Worm (Caenorhabditis elegans) whole organism, early embryonic: ENCODE results near the gene F18A12.7.

Experiments used
- B0310.2 ChIP-seq: sonication (generic microtip); optimal IDR thresholded peaks from 2 replicates; lab custom pipeline; 2016; ENCODE audit warnings: mild to moderate bottlenecking, missing genetic modification characterization, missing compliant biosample characterization
- aly-1 ChIP-seq: sonication (generic microtip); optimal IDR thresholded peaks from 2 replicates; lab custom pipeline; 2016; ENCODE audit warnings: missing genetic modification characterization, missing compliant biosample characterization
- ama-1 ChIP-seq: fragments of 150-350 bp; optimal IDR thresholded peaks from 2 replicates; lab custom pipeline; 2014
- flt-1 ChIP-seq: fragments of 200-800 bp; sonication (Bioruptor generic); IDR thresholded peaks from 2 replicates; pipeline ENCODE4 v1.3.6; 2022; ENCODE audit warnings: missing genetic modification characterization, missing compliant biosample characterization
- hmbx-1 ChIP-seq: sonication (generic microtip); optimal IDR thresholded peaks from 2 replicates; lab custom pipeline; 2016; ENCODE audit warnings: mild to moderate bottlenecking, missing genetic modification characterization, missing compliant biosample characterization
- hnd-1 ChIP-seq: sonication (generic microtip); optimal IDR thresholded peaks from 2 replicates; lab custom pipeline; 2016; ENCODE audit warnings: missing genetic modification characterization, missing compliant biosample characterization
- scrt-1 ChIP-seq: fragments of 200-800 bp; sonication (Bioruptor generic); IDR thresholded peaks from 2 replicates; pipeline ENCODE4 v1.3.6; 2022; ENCODE audit warnings: missing genetic modification characterization, missing compliant biosample characterization
- tbx-11 ChIP-seq: fragments of 200-800 bp; sonication (Bioruptor generic); IDR thresholded peaks from 2 replicates; pipeline ENCODE4 v1.3.6; 2022; ENCODE audit warnings: missing genetic modification characterization, missing compliant biosample characterization

DNA sequence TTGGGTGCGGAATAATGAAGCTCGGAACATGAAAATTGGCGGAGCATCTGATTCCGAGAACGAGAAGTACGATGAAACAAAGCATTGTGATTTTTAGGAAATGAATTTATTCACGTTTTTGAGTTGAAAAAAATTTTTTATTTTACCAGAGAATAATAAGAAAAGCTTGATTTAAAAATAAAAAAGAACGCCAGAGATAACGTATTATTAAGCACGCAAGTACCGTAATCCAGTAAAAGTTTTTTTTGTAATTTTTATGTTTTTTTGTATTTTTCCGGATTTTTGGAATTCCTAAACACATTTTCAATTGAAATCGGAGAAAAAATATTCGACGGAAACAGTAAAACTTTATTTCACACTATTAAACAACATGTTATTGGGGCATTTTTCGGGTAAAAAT is 28.9 kb upstream of the F18A12.7 start, which contains the start of gene C16C8.22:
- TF ChIP-seq hnd-1 (tag; lab: Kevin White, UChicago) = no peak
- no peak for TF ChIP-seq ama-1
- TF ChIP-seq hmbx-1 = no peak
- TF ChIP-seq flt-1 = no peak
- TF ChIP-seq tbx-11 = no peak
- TF ChIP-seq B0310.2 = no peak
- TF ChIP-seq aly-1 = no peak
- no peak for TF ChIP-seq scrt-1 (GFP tag; lab: Robert Waterston, UW)
